Fruit fly (Drosophila melanogaster) whole organism, prepupa: ENCODE data around the gene RhoGEF64C.

Experiments used
- Blimp-1 ChIP-seq: fragments of 200-800 bp; sonication (Bioruptor generic); optimal IDR thresholded peaks from 3 replicates; lab custom pipeline; 2017; ENCODE audit warnings: missing biosample characterization, missing genetic modification characterization, mild to moderate bottlenecking, moderate library complexity, missing genetic modification reagents
- Eip93F ChIP-seq: fragments of 200-800 bp; sonication (Bioruptor generic); optimal IDR thresholded peaks from 2 replicates; lab custom pipeline; 2016; ENCODE audit warnings: missing biosample characterization, mild to moderate bottlenecking, missing genetic modification characterization
- Hr39 ChIP-seq: fragments of 200-800 bp; sonication (Bioruptor generic); optimal IDR thresholded peaks from 2 replicates; lab custom pipeline; 2016; ENCODE audit warnings: missing biosample characterization, missing genetic modification characterization
- Sox15 ChIP-seq: fragments of 200-800 bp; sonication (Bioruptor generic); optimal IDR thresholded peaks from 3 replicates; lab custom pipeline; 2016; ENCODE audit warnings: missing biosample characterization, missing genetic modification characterization
- fd59A ChIP-seq: fragments of 200-800 bp; sonication (Bioruptor generic); optimal IDR thresholded peaks from 2 replicates; lab custom pipeline; 2017; ENCODE audit warnings: missing biosample characterization, mild to moderate bottlenecking, missing genetic modification characterization, missing genetic modification reagents
- salr ChIP-seq, 2 experiments: fragments of 200-800 bp; sonication (Bioruptor generic); optimal IDR thresholded peaks; 3 replicates each; lab custom pipeline; 2016 to 2018; ENCODE audit warnings: missing biosample characterization in 2 of 2, missing genetic modification characterization in 2 of 2, mild to moderate bottlenecking in 1 of 2

DNA sequence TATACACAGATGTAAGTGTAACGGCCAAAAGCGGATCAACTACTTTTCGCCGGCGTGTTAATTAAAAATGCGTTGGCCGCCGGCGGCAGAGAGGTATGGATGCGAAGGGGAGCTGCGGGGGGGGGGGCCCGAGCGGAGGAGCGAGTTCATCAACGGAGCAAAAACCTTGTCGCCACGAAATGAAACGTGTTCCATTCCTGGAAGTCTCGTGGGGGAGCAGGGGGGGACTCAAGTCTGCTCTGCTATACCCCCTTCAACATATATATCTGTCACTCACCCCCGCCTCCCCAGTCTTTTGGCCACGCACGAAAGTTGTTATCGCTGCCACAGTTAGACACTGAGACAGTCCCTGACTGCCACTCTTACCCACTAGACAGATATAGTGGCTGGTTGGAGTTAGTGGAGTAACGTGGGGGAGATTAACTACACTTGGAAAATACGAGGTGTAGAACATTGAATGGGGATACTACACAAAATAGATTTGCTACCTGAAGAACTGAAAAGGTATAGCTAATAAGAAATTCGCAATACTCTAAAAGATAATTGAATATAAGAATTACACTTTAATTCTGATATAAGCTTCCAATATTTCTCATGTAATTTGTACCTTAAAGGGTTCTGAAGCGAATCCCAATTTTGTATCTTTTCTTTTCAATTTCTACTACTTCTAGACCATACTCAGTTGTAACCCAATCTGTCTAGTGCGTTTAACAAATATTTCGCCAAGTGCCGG lies 54.7 kb downstream of the RhoGEF64C start:
- TF ChIP-seq Hr39 (GFP tag; lab: Kevin White, UChicago): no peak
- no peak for TF ChIP-seq Sox15 (GFP tag; lab: Kevin White, UChicago)
- no peak for TF ChIP-seq Eip93F (GFP tag; lab: Kevin White, UChicago)
- TF ChIP-seq fd59A (GFP tag; lab: Kevin White, UChicago): peak; percentile 44
- no peak for TF ChIP-seq Blimp-1 (GFP tag; lab: Kevin White, UChicago)
- TF ChIP-seq salr (GFP tag; optimal IDR thresholded peaks at IDR 0.05; lab: Kevin White, UChicago): peak in 1 of 2 experiments; percentile 53
